Fruit fly (Drosophila melanogaster) Kc167 (cell line): Measurements from ENCODE around the gene CG17224.

Experiments
- Myc ChIP-seq: fragments of >200 bp; optimal IDR thresholded peaks from 2 replicates; lab custom pipeline; 2017; ENCODE audit warnings: missing external identifiers
- Sin3A ChIP-seq: fragments of >200 bp; optimal IDR thresholded peaks from 2 replicates; lab custom pipeline; 2018; ENCODE audit warnings: missing external identifiers
- h ChIP-seq: fragments of >200 bp; optimal IDR thresholded peaks from 3 replicates; lab custom pipeline; 2018; ENCODE audit warnings: missing external identifiers
- insv ChIP-seq: fragments of >200 bp; optimal IDR thresholded peaks from 3 replicates; lab custom pipeline; 2018; ENCODE audit warnings: missing external identifiers
- psq ChIP-seq: fragments of >200 bp; optimal IDR thresholded peaks from 2 replicates; lab custom pipeline; 2017; ENCODE audit warnings: missing external identifiers
- ttk ChIP-seq: sonication (Bioruptor generic); optimal IDR thresholded peaks from 2 replicates; lab custom pipeline; 2017; ENCODE audit warnings: missing external identifiers

Gene CG17224

dm6 chr2L:3018212-3018611 lies at the start of gene CG17224, which contains the start of gene CG17264:
TSS of gene CG17224 (minus strand) at chr2L:3018308.
TSS of gene CG17264 (plus strand) at chr2L:3018508.
- TF ChIP-seq Myc (lab: Kevin White, UChicago): no peak

- TF ChIP-seq insv (lab: Kevin White, UChicago) (no peak), Sin3A (no peak), Myc (lab: Kevin White, UChicago) (no peak), psq (lab: Kevin White, UChicago) (no peak), ttk (lab: Kevin White, UChicago) (no peak), h (lab: Kevin White, UChicago) (no peak)
These were observed 41.5 kb upstream of the CG17224 start for dm6 chr2L:3059624-3059919.

- TF ChIP-seq insv (lab: Kevin White, UChicago) (no peak), h (lab: Kevin White, UChicago) (no peak), ttk (lab: Kevin White, UChicago) (no peak), Sin3A (no peak), psq (lab: Kevin White, UChicago) (no peak)
These were observed 40.9 kb upstream of the CG17224 start for dm6 chr2L:3058772-3059623.

DNA sequence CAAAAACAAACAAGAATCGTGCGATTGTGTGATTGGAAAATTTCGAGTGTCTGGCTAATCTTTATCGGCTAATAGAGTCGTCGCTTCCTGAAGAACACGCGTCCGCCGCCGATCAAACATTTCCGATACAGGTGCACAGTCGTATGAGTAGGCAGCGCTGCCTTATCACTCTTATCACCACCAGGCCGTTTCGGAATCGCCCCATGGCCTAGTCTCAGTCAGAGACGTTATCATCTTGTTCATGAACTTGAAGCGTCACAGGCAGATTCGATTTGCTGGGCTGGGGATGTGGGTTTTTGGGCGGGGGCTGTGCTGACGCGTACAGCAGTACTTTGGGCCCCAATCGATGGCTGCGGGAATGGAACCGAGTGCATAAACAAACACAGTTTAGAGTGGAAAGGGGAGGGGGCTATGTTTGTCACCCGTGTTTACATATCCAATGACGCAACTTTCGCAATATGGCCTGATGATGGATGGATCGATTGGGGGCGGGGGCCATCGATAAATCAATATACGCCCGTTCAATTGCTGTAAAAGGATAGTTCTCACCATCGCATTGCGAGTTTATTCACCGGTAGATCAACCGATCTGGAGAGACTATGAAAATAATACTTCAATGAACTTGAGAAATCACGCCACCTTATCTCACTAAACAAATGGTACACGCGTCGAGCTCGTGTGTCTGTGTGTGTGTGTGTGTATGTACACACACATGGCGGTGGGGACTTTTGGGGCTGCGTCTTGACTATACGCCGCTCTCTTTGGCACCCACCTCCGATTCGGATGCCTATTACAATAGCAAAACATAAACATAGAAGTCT lies 40.1 kb upstream of the CG17224 start:
- TF ChIP-seq psq (lab: Kevin White, UChicago) (no peak), Sin3A (no peak), insv (lab: Kevin White, UChicago) (no peak), h (lab: Kevin White, UChicago) (no peak), Myc (lab: Kevin White, UChicago) (no peak), ttk (lab: Kevin White, UChicago) (no peak)

DNA sequence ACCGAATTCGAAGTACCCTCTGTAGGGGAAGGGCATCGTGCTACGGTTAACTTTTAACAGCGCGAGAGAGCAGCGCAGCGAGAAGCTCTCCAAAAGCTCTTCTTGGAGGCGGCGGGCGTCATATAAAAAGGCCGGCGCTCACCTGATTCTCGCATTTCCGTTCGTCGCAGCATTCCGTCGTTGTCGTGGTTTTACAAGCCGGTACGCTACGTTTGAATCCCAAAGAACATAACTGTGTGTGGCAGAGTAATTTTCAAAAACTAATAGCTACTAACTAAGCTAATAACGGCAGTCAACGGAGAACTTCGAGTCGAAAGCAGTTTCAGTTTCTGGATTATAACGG lies 38.3 kb upstream of the CG17224 start, which contains the start of gene FASN1:
TSS of gene FASN1 (plus strand) at position 151 of the 343 bp plus-strand sequence.
- no peak for TF ChIP-seq ttk (lab: Kevin White, UChicago)
- no peak for TF ChIP-seq h (lab: Kevin White, UChicago)
- no peak for TF ChIP-seq Sin3A
- TF ChIP-seq insv (lab: Kevin White, UChicago): no peak
- no peak for TF ChIP-seq Myc (lab: Kevin White, UChicago)
- TF ChIP-seq psq (lab: Kevin White, UChicago): no peak

DNA sequence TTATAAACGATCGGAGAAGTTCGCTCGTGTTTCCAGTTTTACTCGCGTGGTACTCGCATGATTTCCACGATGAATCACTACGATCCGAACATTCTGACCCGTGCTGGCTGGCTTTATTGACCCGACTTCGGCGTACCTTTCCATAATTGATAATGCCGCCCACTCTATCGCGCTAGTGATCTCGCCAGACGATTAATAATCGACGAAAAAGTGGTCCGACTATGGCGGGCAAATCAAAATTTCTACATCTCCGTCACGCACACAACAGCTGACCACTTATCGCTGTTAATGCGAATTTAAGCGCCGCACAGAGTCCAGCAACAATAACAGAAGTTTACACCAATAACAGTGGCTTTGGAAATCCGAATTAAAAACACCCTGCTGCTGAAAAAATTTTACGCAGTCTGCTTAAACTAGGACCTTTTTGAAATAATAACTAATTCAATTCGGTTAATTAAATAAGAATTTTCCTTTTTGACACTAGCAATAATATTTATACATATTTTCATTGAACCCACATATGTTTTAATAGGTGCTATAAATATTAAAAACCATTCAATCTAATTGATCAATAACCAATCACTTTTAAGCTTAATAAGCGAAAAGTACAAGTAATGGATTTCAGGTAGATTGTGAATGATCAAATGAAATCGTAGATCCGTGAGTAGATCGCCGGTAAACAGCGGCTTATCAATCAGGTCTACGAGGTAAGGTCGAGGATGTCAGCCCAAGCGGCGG lies 37.8 kb upstream of the CG17224 start:
- no peak for TF ChIP-seq Sin3A

dm6 chr2L:3044660-3045504 lies 26.8 kb upstream of the CG17224 start:
- TF ChIP-seq psq (lab: Kevin White, UChicago) (no peak), ttk (lab: Kevin White, UChicago) (no peak), Myc (lab: Kevin White, UChicago) (no peak), insv (lab: Kevin White, UChicago) (no peak), h (lab: Kevin White, UChicago) (no peak), Sin3A (no peak)

- TF ChIP-seq ttk (lab: Kevin White, UChicago) (no peak), psq (lab: Kevin White, UChicago) (no peak), Sin3A (no peak), Myc (lab: Kevin White, UChicago) (no peak), h (lab: Kevin White, UChicago) (no peak), insv (lab: Kevin White, UChicago) (no peak)
These were observed 25.5 kb upstream of the CG17224 start, which contains the start of gene FASN2 for dm6 chr2L:3043647-3044046. TSS of gene FASN2 (plus strand) at chr2L:3043947.

DNA sequence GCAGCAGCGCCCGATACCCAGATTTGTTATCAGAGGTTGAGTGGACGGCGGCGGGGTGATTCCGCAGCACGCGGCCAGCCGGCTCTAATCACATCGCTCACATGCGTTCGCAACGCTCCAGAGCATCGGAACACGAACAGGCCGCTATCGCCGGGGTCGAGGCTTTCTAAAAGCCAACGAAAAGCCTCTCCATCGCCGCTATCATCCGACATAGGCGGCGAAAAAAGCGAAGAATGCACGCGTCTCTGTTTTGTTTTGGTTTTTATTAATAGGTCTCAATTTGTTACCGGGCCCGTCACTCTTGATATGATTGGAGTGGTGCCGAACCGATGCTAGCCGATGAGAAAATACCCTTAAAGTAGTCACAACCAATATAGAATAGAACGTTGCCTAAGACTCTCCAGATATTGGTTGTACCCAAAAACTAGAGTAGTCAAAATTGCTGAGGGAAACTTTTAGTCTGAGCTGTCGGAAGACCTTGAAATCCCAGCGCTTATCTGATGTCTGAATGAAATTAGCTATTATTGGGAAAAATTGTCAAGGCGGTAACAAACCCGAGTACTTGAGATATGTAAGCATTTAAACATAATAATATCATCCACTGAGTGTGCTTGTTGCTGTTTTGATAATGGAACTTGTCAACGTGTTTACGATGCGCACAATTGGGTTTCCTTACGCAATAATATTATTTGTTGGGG lies 24.0 kb upstream of the CG17224 start, which contains the start of gene CG17261:
TSS of gene CG17261 (plus strand) at position 634 of the 698 bp plus-strand sequence.
- TF ChIP-seq Myc (lab: Kevin White, UChicago) (no peak), psq (lab: Kevin White, UChicago) (no peak), Sin3A (no peak), ttk (lab: Kevin White, UChicago) (no peak), h (lab: Kevin White, UChicago) (no peak), insv (lab: Kevin White, UChicago) (no peak)

DNA sequence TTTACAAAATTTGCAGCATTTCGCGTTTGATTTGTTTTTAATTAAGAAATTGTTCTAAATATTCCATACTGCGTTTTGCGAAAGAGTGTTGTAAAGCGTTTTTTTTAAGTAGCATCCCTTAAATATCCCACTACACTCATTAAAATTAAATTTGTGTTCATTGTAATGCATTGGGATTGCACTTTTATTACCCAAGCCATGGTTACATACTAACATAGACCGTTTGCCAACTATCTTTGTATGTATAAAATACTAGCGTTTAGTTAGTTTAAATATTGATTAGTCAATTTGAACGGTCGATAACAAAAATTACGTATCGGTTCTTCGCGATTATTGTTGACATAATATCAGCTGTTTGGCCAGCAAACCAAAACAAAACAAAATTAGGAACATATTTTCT lies 21.7 kb upstream of the CG17224 start, which contains the start of the genes cnir and CG17221:
TSS of gene cnir (minus strand) at position 39 of the 400 bp plus-strand sequence.
TSS of gene CG17221 (plus strand) at position 203 of the 400 bp plus-strand sequence.
- no peak for TF ChIP-seq ttk (lab: Kevin White, UChicago)
- TF ChIP-seq psq (lab: Kevin White, UChicago): no peak
- TF ChIP-seq Sin3A: no peak
- TF ChIP-seq h (lab: Kevin White, UChicago): no peak
- no peak for TF ChIP-seq insv (lab: Kevin White, UChicago)
- TF ChIP-seq Myc (lab: Kevin White, UChicago): no peak
